Worm (Caenorhabditis elegans): ENCODE results near the gene srlf-1.

- no peak for TF ChIP-seq nhr-28 (tag; optimal IDR thresholded peaks at IDR 0.05)
- no peak for TF ChIP-seq mls-2 (tag; optimal IDR thresholded peaks at IDR 0.05)
- no peak for TF ChIP-seq blmp-1 (tag; optimal IDR thresholded peaks at IDR 0.05)
- peak; percentile 5 for TF ChIP-seq ces-1 (GFP tag; optimal IDR thresholded peaks at IDR 0.05)
- TF ChIP-seq M03D4.4 (tag; optimal IDR thresholded peaks at IDR 0.05): no peak
These were observed 3.8 kb downstream of the srlf-1 start, which contains the start of gene glr-4 for ce11 chrII:7794222-7794621.
